Worm (Caenorhabditis elegans) whole organism, L1 larva: ENCODE measurements around the gene algn-3.
A peak's percentile ranks its signal among the peaks of the same experiment; 100 is the strongest.

Source experiments
- C04F5.9 ChIP-seq: sonication (generic microtip); optimal IDR thresholded peaks from 2 replicates; lab custom pipeline; 2016; ENCODE audit warnings: missing genetic modification characterization, missing compliant biosample characterization
- C34B4.2 ChIP-seq: sonication (generic microtip); optimal IDR thresholded peaks from 2 replicates; lab custom pipeline; 2017; ENCODE audit warnings: mild to moderate bottlenecking, missing genetic modification characterization, missing compliant biosample characterization
- Y116A8C.19 ChIP-seq: sonication (generic microtip); optimal IDR thresholded peaks from 2 replicates; lab custom pipeline; 2016; ENCODE audit warnings: missing compliant biosample characterization, missing genetic modification characterization, borderline replicate concordance
- aha-1 ChIP-seq: fragments of 150-350 bp; optimal IDR thresholded peaks from 2 replicates; lab custom pipeline; 2014; ENCODE audit warnings: missing biosample characterization, missing genetic modification characterization
- alr-1 ChIP-seq: fragments of 200-800 bp; sonication (Bioruptor generic); optimal IDR thresholded peaks from 2 replicates; lab custom pipeline; 2018; ENCODE audit warnings: borderline replicate concordance, mild to moderate bottlenecking, missing genetic modification characterization, missing compliant biosample characterization
- aly-2 ChIP-seq: fragments of 150-350 bp; optimal IDR thresholded peaks from 2 replicates; lab custom pipeline; 2014; ENCODE audit warnings: missing biosample characterization, missing genetic modification characterization
- blmp-1 ChIP-seq: fragments of 150-350 bp; optimal IDR thresholded peaks from 2 replicates; lab custom pipeline; 2014; ENCODE audit warnings: missing biosample characterization, missing genetic modification characterization
- ceh-82 ChIP-seq, 3 experiments: fragments of 150-350 bp in 1 of 3; sonication (generic microtip) in 2 of 3; optimal IDR thresholded peaks; 2 replicates each; lab custom pipeline; 2014 to 2017; ENCODE audit warnings: missing biosample characterization in 3 of 3, missing genetic modification characterization in 3 of 3
- ceh-90 ChIP-seq: sonication (generic microtip); optimal IDR thresholded peaks from 2 replicates; lab custom pipeline; 2016; ENCODE audit warnings: missing genetic modification characterization, missing compliant biosample characterization
- ces-1 ChIP-seq: fragments of 150-350 bp; optimal IDR thresholded peaks from 2 replicates; lab custom pipeline; 2014; ENCODE audit warnings: missing biosample characterization, missing genetic modification reagents, missing genetic modification characterization
- efl-3 ChIP-seq: fragments of 200-800 bp; sonication (Bioruptor generic); optimal IDR thresholded peaks from 2 replicates; lab custom pipeline; 2018; ENCODE audit warnings: mild to moderate bottlenecking, missing genetic modification characterization, missing compliant biosample characterization
- egl-13 ChIP-seq: sonication (generic microtip); optimal IDR thresholded peaks from 2 replicates; lab custom pipeline; 2016; ENCODE audit warnings: missing genotype, missing genetic modification reagents, missing genetic modification characterization, missing compliant biosample characterization
- elt-3 ChIP-seq, 6 experiments: fragments of 150-350 bp in 1 of 6; sonication (generic microtip); optimal IDR thresholded peaks; 2 replicates each; lab custom pipeline; 2017 to 2018; ENCODE audit warnings: missing biosample characterization in 6 of 6, missing genetic modification characterization in 6 of 6, inconsistent platforms in 1 of 6
- ets-5 ChIP-seq: fragments of 200-800 bp; sonication (Bioruptor generic); IDR thresholded peaks from 2 replicates; pipeline ENCODE4 v1.3.6; 2022; ENCODE audit warnings: missing genetic modification characterization, missing compliant biosample characterization
- fkh-10 ChIP-seq: sonication (generic microtip); optimal IDR thresholded peaks from 2 replicates; lab custom pipeline; 2017; ENCODE audit warnings: missing biosample characterization, missing genetic modification reagents, missing genetic modification characterization
- fkh-4 ChIP-seq: sonication (generic microtip); optimal IDR thresholded peaks from 2 replicates; lab custom pipeline; 2016; ENCODE audit warnings: missing compliant biosample characterization, missing genetic modification characterization, borderline replicate concordance
- fkh-8 ChIP-seq: sonication (generic microtip); optimal IDR thresholded peaks from 2 replicates; lab custom pipeline; 2016; ENCODE audit warnings: mild to moderate bottlenecking, missing genetic modification characterization, missing compliant biosample characterization
- fos-1 ChIP-seq: fragments of 150-350 bp; optimal IDR thresholded peaks from 2 replicates; lab custom pipeline; 2014; ENCODE audit warnings: missing biosample characterization, missing genetic modification characterization
- grh-1 ChIP-seq: fragments of 200-800 bp; sonication (Bioruptor generic); IDR thresholded peaks from 2 replicates; pipeline ENCODE4 v1.3.6; 2022; ENCODE audit warnings: missing genetic modification reagents, missing genetic modification characterization, missing compliant biosample characterization
- hlh-4 ChIP-seq: sonication (generic microtip); optimal IDR thresholded peaks from 2 replicates; lab custom pipeline; 2016; ENCODE audit warnings: mild to moderate bottlenecking, missing genetic modification characterization, missing compliant biosample characterization
- isw-1 ChIP-seq: fragments of 200-800 bp; sonication (Bioruptor generic); IDR thresholded peaks from 2 replicates; pipeline ENCODE4 v1.3.6; 2022; ENCODE audit warnings: missing genetic modification characterization, missing compliant biosample characterization
- jun-1 ChIP-seq: fragments of 150-350 bp; optimal IDR thresholded peaks from 2 replicates; lab custom pipeline; 2014; ENCODE audit warnings: missing biosample characterization, missing genetic modification reagents, missing genetic modification characterization
- lin-14 ChIP-seq: fragments of 200-800 bp; sonication (Bioruptor generic); optimal IDR thresholded peaks from 2 replicates; lab custom pipeline; 2018; ENCODE audit warnings: mild to moderate bottlenecking, missing genetic modification characterization, moderate library complexity, missing compliant biosample characterization
- lin-15B ChIP-seq: fragments of 150-350 bp; sonication (generic microtip); optimal IDR thresholded peaks from 3 replicates; lab custom pipeline; 2014; ENCODE audit warnings: missing biosample characterization, missing genetic modification characterization
- lin-39 ChIP-seq: fragments of 150-350 bp; optimal IDR thresholded peaks from 2 replicates; lab custom pipeline; 2014; ENCODE audit warnings: missing biosample characterization, missing genetic modification reagents, missing genetic modification characterization
- mab-9 ChIP-seq: fragments of 200-800 bp; sonication (Bioruptor generic); IDR thresholded peaks from 2 replicates; pipeline ENCODE4 v1.3.6; 2022; ENCODE audit warnings: missing genetic modification reagents, missing genetic modification characterization, missing compliant biosample characterization
- mef-2 ChIP-seq: fragments of 150-350 bp; optimal IDR thresholded peaks from 2 replicates; lab custom pipeline; 2014; ENCODE audit warnings: missing biosample characterization, missing genetic modification characterization
- mep-1 ChIP-seq: fragments of 150-350 bp; optimal IDR thresholded peaks from 2 replicates; lab custom pipeline; 2014; ENCODE audit warnings: missing biosample characterization, missing genetic modification characterization
- nhr-11 ChIP-seq: fragments of 150-350 bp; optimal IDR thresholded peaks from 2 replicates; lab custom pipeline; 2014; ENCODE audit warnings: missing biosample characterization, missing genetic modification characterization
- nhr-12 ChIP-seq: sonication (generic microtip); optimal IDR thresholded peaks from 2 replicates; lab custom pipeline; 2017; ENCODE audit warnings: missing biosample characterization, missing genetic modification characterization
- nhr-20 ChIP-seq: sonication (generic microtip); optimal IDR thresholded peaks from 2 replicates; lab custom pipeline; 2016; ENCODE audit warnings: mild to moderate bottlenecking, missing genetic modification characterization, missing compliant biosample characterization
- nhr-237 ChIP-seq: fragments of 150-350 bp; optimal IDR thresholded peaks from 2 replicates; lab custom pipeline; 2014; ENCODE audit warnings: missing biosample characterization, missing genetic modification characterization
- nhr-77 ChIP-seq: fragments of 150-350 bp; optimal IDR thresholded peaks from 2 replicates; lab custom pipeline; 2014; ENCODE audit warnings: missing biosample characterization, missing genetic modification characterization
- nhr-84 ChIP-seq: sonication (generic microtip); optimal IDR thresholded peaks from 2 replicates; lab custom pipeline; 2017; ENCODE audit warnings: missing biosample characterization, missing genetic modification characterization
- nhr-85 ChIP-seq: sonication (generic microtip); peaks from one replicate; lab custom pipeline; 2016; ENCODE audit warnings: missing genetic modification characterization, inconsistent platforms, missing compliant biosample characterization
- pag-3 ChIP-seq: sonication (generic microtip); optimal IDR thresholded peaks from 2 replicates; lab custom pipeline; 2017; ENCODE audit warnings: missing genetic modification characterization, mild to moderate bottlenecking, missing compliant biosample characterization, antibody characterized with exemption, borderline replicate concordance; ENCODE audit not compliant: insufficient read depth
- rnt-1 ChIP-seq: sonication (generic microtip); optimal IDR thresholded peaks from 2 replicates; lab custom pipeline; 2016; ENCODE audit warnings: mild to moderate bottlenecking, missing genetic modification characterization, moderate library complexity, missing compliant biosample characterization
- skn-1 ChIP-seq: fragments of 150-350 bp; optimal IDR thresholded peaks from 2 replicates; lab custom pipeline; 2014; ENCODE audit warnings: missing biosample characterization, missing genetic modification characterization
- sox-4 ChIP-seq: sonication (generic microtip); optimal IDR thresholded peaks from 2 replicates; lab custom pipeline; 2016; ENCODE audit warnings: missing genetic modification characterization, missing compliant biosample characterization
- sptf-1 ChIP-seq: fragments of 150-350 bp; optimal IDR thresholded peaks from 2 replicates; lab custom pipeline; 2014; ENCODE audit warnings: missing biosample characterization, missing genetic modification characterization
- sup-37 ChIP-seq: fragments of 200-800 bp; sonication (Bioruptor generic); optimal IDR thresholded peaks from 2 replicates; lab custom pipeline; 2018; ENCODE audit warnings: mild to moderate bottlenecking, missing genetic modification characterization, missing compliant biosample characterization
- swsn-7 ChIP-seq: sonication (generic microtip); optimal IDR thresholded peaks from 2 replicates; lab custom pipeline; 2016; ENCODE audit warnings: missing genetic modification characterization, missing compliant biosample characterization
- tbx-2 ChIP-seq: sonication (generic microtip); optimal IDR thresholded peaks from 2 replicates; lab custom pipeline; 2016; ENCODE audit warnings: missing genetic modification characterization, missing compliant biosample characterization
- unc-130 ChIP-seq: fragments of 150-350 bp; optimal IDR thresholded peaks from 2 replicates; lab custom pipeline; 2017; ENCODE audit warnings: missing biosample characterization, missing genetic modification characterization, inconsistent platforms
- unc-30 ChIP-seq: sonication (generic microtip); optimal IDR thresholded peaks from 2 replicates; lab custom pipeline; 2017; ENCODE audit warnings: missing biosample characterization, missing genetic modification characterization
- xbp-1 ChIP-seq: sonication (generic microtip); optimal IDR thresholded peaks from 2 replicates; lab custom pipeline; 2016; ENCODE audit warnings: missing genetic modification characterization, missing compliant biosample characterization

algn-3 gene

ce11 chrII:14152274-14152673, 19.6 kb upstream of the algn-3 start:
- TF ChIP-seq mef-2 (tag; lab: Kevin White, UChicago), result no peak
- no peak for TF ChIP-seq fos-1 (tag; lab: Kevin White, UChicago)
- no peak for TF ChIP-seq sup-37 (GFP tag; lab: Kevin White, UChicago)
- TF ChIP-seq nhr-84 (tag; lab: Kevin White, UChicago), result no peak
- TF ChIP-seq isw-1 (GFP tag; lab: Robert Waterston, UW), result no peak
- no peak for TF ChIP-seq Y116A8C.19 (tag; lab: Kevin White, UChicago)

DNA sequence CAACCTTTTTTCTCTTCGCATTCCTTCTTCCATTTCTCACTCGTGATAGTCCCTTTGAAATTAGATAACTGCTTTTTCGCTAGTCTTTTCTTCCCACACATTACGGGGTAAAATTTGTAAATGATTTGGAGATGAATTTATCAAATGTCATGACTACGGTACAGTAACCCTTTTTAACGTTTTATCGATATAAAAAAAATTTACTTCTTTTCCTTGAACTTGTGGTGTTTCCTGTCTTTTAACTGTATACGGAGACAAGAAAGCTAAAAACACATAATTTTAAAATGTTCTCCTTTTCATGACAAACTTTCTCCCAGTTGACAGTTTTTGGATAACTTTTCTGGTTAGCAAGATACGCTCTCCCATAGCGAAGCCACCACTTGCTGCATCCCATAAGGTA, 17.4 kb upstream of the algn-3 start, which contains the start of gene W03H9.1:
Gene W03H9.1, minus strand, starts transcription at position 101 of the 400 bp plus-strand sequence.
- TF ChIP-seq hlh-4 (tag; lab: Kevin White, UChicago) (no peak), nhr-12 (no peak), sptf-1 (no peak), unc-130 (tag; lab: Kevin White, UChicago) (no peak), lin-39 (tag; lab: Kevin White, UChicago) (no peak), nhr-11 (tag; lab: Kevin White, UChicago) (no peak), lin-14 (GFP tag; lab: Kevin White, UChicago) (no peak), fkh-10 (GFP tag; lab: Kevin White, UChicago) (no peak), grh-1 (GFP tag; lab: Robert Waterston, UW) (no peak), elt-3 (tag; optimal IDR thresholded peaks at IDR 0.05; lab: Kevin White, UChicago) (no peak), mep-1 (tag; lab: Kevin White, UChicago) (no peak), alr-1 (tag; lab: Kevin White, UChicago) (no peak), egl-13 (tag; lab: Kevin White, UChicago) (no peak), nhr-20 (tag; lab: Kevin White, UChicago) (no peak), blmp-1 (tag; lab: Kevin White, UChicago) (no peak), isw-1 (GFP tag; lab: Robert Waterston, UW) (no peak), nhr-237 (tag; lab: Kevin White, UChicago) (no peak), C34B4.2 (tag; lab: Kevin White, UChicago) (no peak), unc-30 (no peak), pag-3 (tag; lab: Kevin White, UChicago) (no peak)

ce11 chrII:14143838-14144268, 11.2 kb upstream of the algn-3 start, which contains the start of gene W03H9.2:
Gene W03H9.2 (minus strand): TSS chrII:14143869.
- TF ChIP-seq C04F5.9 (tag; lab: Kevin White, UChicago), result peak; percentile 79
- peak; percentile 41 to 86 (median 76) for TF ChIP-seq ceh-82 (tag; optimal IDR thresholded peaks at IDR 0.05; lab: Kevin White, UChicago)
- no peak for TF ChIP-seq aha-1 (tag; lab: Kevin White, UChicago)
- peak; percentile 63 for TF ChIP-seq aly-2 (tag; lab: Kevin White, UChicago)
- no peak for TF ChIP-seq fkh-10 (GFP tag; lab: Kevin White, UChicago)
- peak; percentile 16 for TF ChIP-seq lin-15B (tag; lab: Kevin White, UChicago)
- TF ChIP-seq Y116A8C.19 (tag; lab: Kevin White, UChicago), result peak; percentile 26
- peak; percentile 78 for TF ChIP-seq nhr-77 (tag; lab: Kevin White, UChicago)
- no peak for TF ChIP-seq skn-1
- TF ChIP-seq fkh-8 (tag; lab: Kevin White, UChicago), result peak; percentile 90
- TF ChIP-seq lin-39 (tag; lab: Kevin White, UChicago), result no peak
- TF ChIP-seq jun-1 (tag; lab: Kevin White, UChicago), result no peak
- TF ChIP-seq isw-1 (GFP tag; lab: Robert Waterston, UW), result peak; percentile 73
- peak; percentile 86 for TF ChIP-seq nhr-85 (tag; lab: Kevin White, UChicago)
- TF ChIP-seq xbp-1 (tag; lab: Kevin White, UChicago), result peak; percentile 72
- no peak for TF ChIP-seq mab-9 (GFP tag; lab: Robert Waterston, UW)
- TF ChIP-seq lin-14 (GFP tag; lab: Kevin White, UChicago), result no peak
- peak; percentile 65 for TF ChIP-seq sox-4 (tag; lab: Kevin White, UChicago)
- peak; percentile 69 for TF ChIP-seq fkh-4
- TF ChIP-seq efl-3 (GFP tag; lab: Kevin White, UChicago), result no peak
- TF ChIP-seq C34B4.2 (tag; lab: Kevin White, UChicago), result no peak
- peak in 2 of 6 experiments; percentile 12 to 20 for TF ChIP-seq elt-3 (tag; optimal IDR thresholded peaks at IDR 0.05; lab: Kevin White, UChicago)
- TF ChIP-seq mep-1 (tag; lab: Kevin White, UChicago), result peak; percentile 54
- no peak for TF ChIP-seq blmp-1 (tag; lab: Kevin White, UChicago)
- no peak for TF ChIP-seq sup-37 (GFP tag; lab: Kevin White, UChicago)
- TF ChIP-seq swsn-7 (tag; lab: Kevin White, UChicago), result peak; percentile 70
- no peak for TF ChIP-seq ets-5 (GFP tag; lab: Robert Waterston, UW)
- TF ChIP-seq rnt-1, result peak; percentile 90
- TF ChIP-seq alr-1 (tag; lab: Kevin White, UChicago), result no peak
- peak; percentile 66 for TF ChIP-seq ceh-90 (tag; lab: Kevin White, UChicago)
- no peak for TF ChIP-seq nhr-237 (tag; lab: Kevin White, UChicago)
- TF ChIP-seq ces-1 (GFP tag; lab: Kevin White, UChicago), result no peak
- peak; percentile 76 for TF ChIP-seq tbx-2 (tag; lab: Kevin White, UChicago)
- TF ChIP-seq grh-1 (GFP tag; lab: Robert Waterston, UW), result no peak
